Fruit fly (Drosophila melanogaster) whole organism, embryonic: ENCODE measurements around the gene svr.

Experiments used
- CG11504 ChIP-seq: fragments of 200-800 bp; sonication (Bioruptor generic); optimal IDR thresholded peaks from 3 replicates; lab custom pipeline; 2019; ENCODE audit warnings: missing biosample characterization, mild to moderate bottlenecking, missing genetic modification characterization, moderate library complexity
- CG11695 ChIP-seq: fragments of 200-800 bp; sonication (Bioruptor generic); IDR thresholded peaks from 3 replicates; pipeline ENCODE4 v1.3.6; 2022; ENCODE audit warnings: missing biosample characterization, missing genetic modification characterization
- CG17186 ChIP-seq: fragments of 200-800 bp; sonication (Bioruptor generic); optimal IDR thresholded peaks from 3 replicates; lab custom pipeline; 2017; ENCODE audit warnings: missing biosample characterization, missing genetic modification reagents, missing genetic modification characterization
- CG18599 ChIP-seq: fragments of 200-800 bp; sonication (Bioruptor generic); optimal IDR thresholded peaks from 3 replicates; lab custom pipeline; 2017; ENCODE audit warnings: missing biosample characterization, missing genetic modification characterization, mild to moderate bottlenecking, moderate library complexity, missing genetic modification reagents
- CG2199 ChIP-seq: fragments of 200-800 bp; sonication (Bioruptor generic); IDR thresholded peaks from 3 replicates; pipeline ENCODE4 v1.3.6; 2022; ENCODE audit warnings: missing biosample characterization, missing genetic modification characterization
- CG34376 ChIP-seq: fragments of 200-800 bp; sonication (Bioruptor generic); optimal IDR thresholded peaks from 2 replicates; lab custom pipeline; 2018; ENCODE audit warnings: missing biosample characterization, mild to moderate bottlenecking, missing genetic modification characterization
- CG34422 ChIP-seq: fragments of 200-800 bp; sonication (Bioruptor generic); IDR thresholded peaks from 3 replicates; pipeline ENCODE4 v1.3.6; 2022; ENCODE audit warnings: missing biosample characterization, missing genetic modification characterization
- CG3847 ChIP-seq: fragments of 200-800 bp; sonication (Bioruptor generic); IDR thresholded peaks from 2 replicates; pipeline ENCODE4 v1.3.6; 2022; ENCODE audit warnings: missing biosample characterization, missing genetic modification characterization
- CG4617 ChIP-seq: fragments of 200-800 bp; sonication (Bioruptor generic); optimal IDR thresholded peaks from 3 replicates; lab custom pipeline; 2016; ENCODE audit warnings: missing biosample characterization, missing genetic modification characterization, borderline replicate concordance
- CoRest ChIP-seq: fragments of 200-800 bp; sonication (Bioruptor generic); optimal IDR thresholded peaks from 3 replicates; lab custom pipeline; 2018; ENCODE audit warnings: missing biosample characterization, mild to moderate bottlenecking, missing genetic modification characterization, moderate library complexity
- Deaf1 ChIP-seq: fragments of 200-800 bp; optimal IDR thresholded peaks from 3 replicates; lab custom pipeline; 2019; ENCODE audit warnings: missing biosample characterization, mild to moderate bottlenecking, missing genetic modification characterization, moderate library complexity
- Dll ChIP-seq: fragments of 200-800 bp; sonication (Bioruptor generic); IDR thresholded peaks from 4 replicates; pipeline ENCODE4 v1.3.6; 2022; ENCODE audit warnings: missing biosample characterization, missing genetic modification characterization; ENCODE audit not compliant: partially characterized antibody
- Dp ChIP-seq: fragments of 200-800 bp; sonication (Bioruptor generic); optimal IDR thresholded peaks from 2 replicates; lab custom pipeline; 2018; ENCODE audit warnings: missing biosample characterization, mild to moderate bottlenecking, missing genetic modification characterization, moderate library complexity
- Drgx ChIP-seq: fragments of 200-800 bp; sonication (Bioruptor generic); IDR thresholded peaks from 2 replicates; pipeline ENCODE4 v1.3.6; 2022; ENCODE audit warnings: missing biosample characterization, missing genetic modification characterization
- Ets97D ChIP-seq: fragments of 200-800 bp; sonication (Bioruptor generic); optimal IDR thresholded peaks from 3 replicates; lab custom pipeline; 2016; ENCODE audit warnings: missing biosample characterization, missing genetic modification characterization
- MBD-R2 ChIP-seq: fragments of 200-800 bp; sonication (Bioruptor generic); IDR thresholded peaks from 2 replicates; pipeline ENCODE4 v1.3.6; 2022; ENCODE audit warnings: missing biosample characterization, missing genetic modification characterization
- Nf-YB ChIP-seq: fragments of 200-800 bp; sonication (Bioruptor generic); optimal IDR thresholded peaks from 3 replicates; lab custom pipeline; 2019; ENCODE audit warnings: missing biosample characterization, mild to moderate bottlenecking, missing genetic modification characterization, moderate library complexity
- Nf-YC ChIP-seq: fragments of 200-800 bp; optimal IDR thresholded peaks from 3 replicates; lab custom pipeline; 2019; ENCODE audit warnings: missing biosample characterization, mild to moderate bottlenecking, missing genetic modification characterization, moderate library complexity
- Oaz ChIP-seq: fragments of 200-800 bp; sonication (Bioruptor generic); IDR thresholded peaks from 2 replicates; pipeline ENCODE4 v1.3.6; 2022; ENCODE audit warnings: missing biosample characterization, missing genetic modification characterization
- Sry-δ ChIP-seq: fragments of 200-800 bp; sonication (Bioruptor generic); optimal IDR thresholded peaks from 2 replicates; lab custom pipeline; 2016; ENCODE audit warnings: missing biosample characterization, missing genetic modification characterization
- ase ChIP-seq: fragments of 200-800 bp; sonication (Bioruptor generic); IDR thresholded peaks from 3 replicates; pipeline ENCODE4 v1.3.6; 2022; ENCODE audit warnings: missing biosample characterization, missing genetic modification characterization
- bsh ChIP-seq, 2 experiments: fragments of 200-800 bp; sonication (Bioruptor generic); optimal IDR thresholded peaks; 2 replicates each; lab custom pipeline; 2017 to 2018; ENCODE audit warnings: mild to moderate bottlenecking in 2 of 2, missing biosample characterization in 2 of 2, missing genetic modification characterization in 2 of 2, moderate library complexity in 1 of 2
- caup ChIP-seq: fragments of 200-800 bp; sonication (Bioruptor generic); optimal IDR thresholded peaks from 3 replicates; lab custom pipeline; 2017; ENCODE audit warnings: missing biosample characterization, mild to moderate bottlenecking, missing genetic modification characterization, moderate library complexity; ENCODE audit not compliant: severe bottlenecking
- chinmo ChIP-seq: fragments of 200-800 bp; sonication (Bioruptor generic); IDR thresholded peaks from 4 replicates; pipeline ENCODE4 v1.3.6; 2022; ENCODE audit warnings: missing biosample characterization, missing genetic modification characterization; ENCODE audit not compliant: partially characterized antibody
- corto ChIP-seq: fragments of 200-800 bp; sonication (Bioruptor generic); optimal IDR thresholded peaks from 2 replicates; lab custom pipeline; 2016; ENCODE audit warnings: missing biosample characterization, mild to moderate bottlenecking, missing genetic modification characterization, moderate library complexity
- crp ChIP-seq, 2 experiments: fragments of 200-800 bp; sonication (Bioruptor generic); optimal IDR thresholded peaks; 2 replicates in 1 of 2; 3 replicates in 1 of 2; lab custom pipeline; 2017; ENCODE audit warnings: missing biosample characterization in 2 of 2, missing genetic modification characterization in 2 of 2, mild to moderate bottlenecking in 1 of 2, moderate library complexity in 1 of 2
- dysf ChIP-seq: fragments of 200-800 bp; sonication (Bioruptor generic); IDR thresholded peaks from 3 replicates; pipeline ENCODE4 v1.3.6; 2022; ENCODE audit warnings: missing biosample characterization, missing genetic modification characterization
- esg ChIP-seq: fragments of 200-800 bp; sonication (Bioruptor generic); conservative IDR thresholded peaks from 2 replicates; pipeline ENCODE4 v1.3.6; 2022; ENCODE audit warnings: missing biosample characterization, missing genetic modification characterization
- gfzf ChIP-seq: fragments of 200-800 bp; sonication (Bioruptor generic); optimal IDR thresholded peaks from 2 replicates; lab custom pipeline; 2016; ENCODE audit warnings: missing biosample characterization, mild to moderate bottlenecking, missing genetic modification characterization, moderate library complexity
- hth ChIP-seq: fragments of >200 bp; optimal IDR thresholded peaks from 2 replicates; lab custom pipeline; 2017; ENCODE audit warnings: inconsistent platforms
- ken ChIP-seq: fragments of 200-800 bp; sonication (Bioruptor generic); IDR thresholded peaks from 3 replicates; pipeline ENCODE4 v1.3.6; 2022; ENCODE audit warnings: missing biosample characterization, missing genetic modification characterization
- lbe ChIP-seq: fragments of 200-800 bp; sonication (Bioruptor generic); optimal IDR thresholded peaks from 2 replicates; lab custom pipeline; 2016; ENCODE audit warnings: missing biosample characterization, mild to moderate bottlenecking, missing genetic modification characterization
- prd ChIP-seq, 3 experiments: fragments of >200 bp in 2 of 3; fragments of 200-800 bp in 1 of 3; sonication (Bioruptor generic) in 1 of 3; optimal IDR thresholded peaks in 2 of 3; IDR thresholded peaks in 1 of 3; 2 replicates in 2 of 3; 3 replicates in 1 of 3; pipeline versions ENCODE4 v1.3.6 to Lab custom; 2017 to 2022; ENCODE audit warnings: missing biosample characterization in 1 of 3, missing genetic modification characterization in 1 of 3
- sc ChIP-seq, 3 experiments: fragments of >200 bp in 2 of 3; fragments of 200-800 bp in 1 of 3; sonication (Bioruptor generic) in 1 of 3; optimal IDR thresholded peaks; 2 replicates in 2 of 3; 3 replicates in 1 of 3; lab custom pipeline; 2017; ENCODE audit warnings: mild to moderate bottlenecking in 1 of 3, missing biosample characterization in 1 of 3, missing genetic modification characterization in 1 of 3, missing genetic modification reagents in 1 of 3
- stc ChIP-seq: fragments of 200-800 bp; sonication (Bioruptor generic); IDR thresholded peaks from 2 replicates; pipeline ENCODE4 v1.3.6; 2022; ENCODE audit warnings: missing biosample characterization, missing genetic modification characterization
- stwl ChIP-seq: fragments of 200-800 bp; sonication (Bioruptor generic); optimal IDR thresholded peaks from 3 replicates; lab custom pipeline; 2018; ENCODE audit warnings: missing biosample characterization, mild to moderate bottlenecking, missing genetic modification characterization, moderate library complexity
- vfl ChIP-seq: fragments of 200-800 bp; sonication (Bioruptor generic); optimal IDR thresholded peaks from 2 replicates; lab custom pipeline; 2016; ENCODE audit warnings: missing biosample characterization, missing genetic modification characterization
- zfh2 ChIP-seq: fragments of 200-800 bp; sonication (Bioruptor generic); optimal IDR thresholded peaks from 2 replicates; lab custom pipeline; 2016; ENCODE audit warnings: missing biosample characterization, missing genetic modification characterization

svr gene

dm6 chrX:496326-496725 is at the start of gene svr (continued):
- peak; percentile 9 for TF ChIP-seq CG34376 (GFP tag; lab: Kevin White, UChicago)
- TF ChIP-seq CG18599 (GFP tag; lab: Kevin White, UChicago) = no peak
- TF ChIP-seq CG34422 (GFP tag; lab: Robert Waterston, UW) = no peak
- TF ChIP-seq chinmo (GFP tag; lab: Robert Waterston, UW) = peak; percentile 80; the same call in 1 of the 4 replicates
- TF ChIP-seq Nf-YC = no peak
- TF ChIP-seq CG17186 (GFP tag; lab: Kevin White, UChicago) = peak; percentile 84
- TF ChIP-seq zfh2 = no peak
- peak; percentile 44 for TF ChIP-seq CG3847 (GFP tag; lab: Robert Waterston, UW)
- TF ChIP-seq crp (GFP tag; optimal IDR thresholded peaks at IDR 0.05; lab: Kevin White, UChicago) = peak in 1 of 2 experiments; percentile 56
- no peak for TF ChIP-seq esg (GFP tag; lab: Robert Waterston, UW)
- peak; percentile 12 for TF ChIP-seq CG11504 (tag; lab: Kevin White, UChicago)
- TF ChIP-seq CG4617 (GFP tag; lab: Kevin White, UChicago) = peak; percentile 58
- peak; percentile 42 for TF ChIP-seq MBD-R2 (GFP tag; lab: Robert Waterston, UW)
- TF ChIP-seq CoRest (tag; lab: Kevin White, UChicago) = peak; percentile 15
- TF ChIP-seq Dll (GFP tag; lab: Robert Waterston, UW) = 0 out of 4 replicates have a peak, but pooled peaks have one; percentile 34
- no peak for TF ChIP-seq ken
- peak; percentile 18 for TF ChIP-seq stwl (tag; lab: Kevin White, UChicago)
- TF ChIP-seq Dp (GFP tag; lab: Kevin White, UChicago) = peak; percentile 91
- peak; percentile 45 for TF ChIP-seq Ets97D
- TF ChIP-seq Sry-δ (GFP tag; lab: Kevin White, UChicago) = peak; percentile 34
- TF ChIP-seq Deaf1 (tag; lab: Kevin White, UChicago) = peak; percentile 55
- TF ChIP-seq ase (GFP tag; lab: Robert Waterston, UW) = no peak
- TF ChIP-seq gfzf (GFP tag; lab: Kevin White, UChicago) = peak; percentile 19
- TF ChIP-seq, all 482 proteins: peak for 53

DNA sequence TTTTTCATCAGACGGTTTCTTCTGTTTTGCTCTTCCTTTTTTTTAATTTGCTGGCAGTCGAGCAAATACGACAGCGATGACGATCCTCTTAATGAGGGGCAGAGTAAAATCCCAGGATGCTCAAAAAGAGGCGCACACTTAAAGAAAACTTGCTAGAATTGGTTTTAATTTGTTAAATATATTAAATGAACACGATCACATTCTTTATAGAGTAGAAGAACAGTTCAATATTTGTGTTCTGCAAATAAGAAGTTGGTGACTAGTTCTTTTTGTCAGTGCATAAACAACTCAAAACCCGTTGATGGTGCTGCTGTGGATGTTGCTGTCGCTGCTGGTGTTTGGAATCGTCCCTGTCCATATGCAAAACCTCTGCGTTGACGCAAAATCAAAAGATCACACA is 48.0 kb upstream of the svr start:
- TF ChIP-seq vfl (GFP tag; lab: Kevin White, UChicago) = no peak
- peak; percentile 58 for TF ChIP-seq lbe (GFP tag; lab: Kevin White, UChicago)
- peak in 1 of 2 experiments; percentile 36 for TF ChIP-seq bsh (GFP tag; optimal IDR thresholded peaks at IDR 0.05; lab: Kevin White, UChicago)
- TF ChIP-seq hth (lab: Kevin White, UChicago) = no peak
- no peak for TF ChIP-seq Oaz (GFP tag; lab: Robert Waterston, UW)
- TF ChIP-seq caup (GFP tag; lab: Kevin White, UChicago) = no peak
- TF ChIP-seq prd (optimal IDR thresholded peaks at IDR 0.05; lab: Kevin White, UChicago) = no peak
- peak; percentile 28; the same call in 1 of the 3 replicates for TF ChIP-seq prd (GFP tag; IDR thresholded peaks at IDR 0.05; lab: Robert Waterston, UW)
- no peak for TF ChIP-seq CG11695 (GFP tag; lab: Robert Waterston, UW)
- TF ChIP-seq corto (GFP tag; lab: Kevin White, UChicago) = peak; percentile 43
- TF ChIP-seq Nf-YB (GFP tag; lab: Kevin White, UChicago) = no peak
- peak; percentile 34; the same call in 1 of the 2 replicates for TF ChIP-seq Drgx (GFP tag; lab: Robert Waterston, UW)

DNA sequence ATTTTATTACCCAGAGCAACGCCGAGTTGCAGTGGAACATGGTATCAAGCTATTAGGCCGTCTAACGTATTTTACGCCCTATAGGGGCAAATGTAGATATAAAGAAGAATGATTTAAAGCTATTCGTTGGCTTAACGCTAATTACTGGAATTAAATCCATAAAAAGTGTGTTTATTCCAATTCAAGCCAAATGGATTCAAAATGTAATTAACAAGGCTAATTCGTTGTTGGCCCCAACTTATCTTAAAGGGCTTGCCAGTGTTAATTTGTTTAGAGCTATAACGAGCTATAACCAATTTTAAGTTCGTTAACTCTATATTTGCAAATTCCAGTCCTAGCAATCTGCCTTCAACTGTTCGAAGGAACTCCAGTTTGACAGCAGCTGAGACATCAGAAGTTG is 47.3 kb upstream of the svr start:
- no peak for TF ChIP-seq sc (optimal IDR thresholded peaks at IDR 0.05; lab: Kevin White, UChicago)
- TF ChIP-seq sc (GFP tag; optimal IDR thresholded peaks at IDR 0.05; lab: Kevin White, UChicago) = no peak
- no peak for TF ChIP-seq stc (GFP tag; lab: Robert Waterston, UW)
- no peak for TF ChIP-seq CG2199
- TF ChIP-seq dysf (GFP tag; lab: Robert Waterston, UW) = no peak
